Fruit fly (Drosophila melanogaster) whole organism, embryonic: ENCODE results near the gene CG43401.
A peak's percentile ranks its signal among the peaks of the same experiment; 100 is the strongest.

Experiments
- B-H2 ChIP-seq: fragments of 200-800 bp; sonication (Bioruptor generic); optimal IDR thresholded peaks from 2 replicates; lab custom pipeline; 2018; ENCODE audit warnings: missing biosample characterization, mild to moderate bottlenecking, missing genetic modification characterization
- C15 ChIP-seq: fragments of 200-800 bp; sonication (Bioruptor generic); IDR thresholded peaks from 3 replicates; pipeline ENCODE4 v1.3.6; 2022; ENCODE audit warnings: missing biosample characterization, missing genetic modification characterization
- CG10543 ChIP-seq: fragments of 200-800 bp; sonication (Bioruptor generic); optimal IDR thresholded peaks from 3 replicates; lab custom pipeline; 2017; ENCODE audit warnings: missing biosample characterization, mild to moderate bottlenecking, missing genetic modification characterization, moderate library complexity
- CG10959 ChIP-seq: fragments of 200-800 bp; sonication (Bioruptor generic); IDR thresholded peaks from 2 replicates; pipeline ENCODE4 v1.3.6; 2022; ENCODE audit warnings: missing biosample characterization, missing genetic modification characterization
- CG11504 ChIP-seq: fragments of 200-800 bp; sonication (Bioruptor generic); optimal IDR thresholded peaks from 3 replicates; lab custom pipeline; 2019; ENCODE audit warnings: missing biosample characterization, mild to moderate bottlenecking, missing genetic modification characterization, moderate library complexity
- CG11696 ChIP-seq: fragments of 200-800 bp; sonication (Bioruptor generic); IDR thresholded peaks from 2 replicates; pipeline ENCODE4 v1.3.6; 2022; ENCODE audit warnings: missing biosample characterization, missing genetic modification characterization
- CG11723 ChIP-seq: fragments of 200-800 bp; sonication (Bioruptor generic); optimal IDR thresholded peaks from 2 replicates; lab custom pipeline; 2017; ENCODE audit warnings: missing biosample characterization, mild to moderate bottlenecking, missing genetic modification characterization
- CG12219 ChIP-seq: fragments of 200-800 bp; sonication (Bioruptor generic); optimal IDR thresholded peaks from 3 replicates; lab custom pipeline; 2018; ENCODE audit warnings: missing biosample characterization, mild to moderate bottlenecking, missing genetic modification characterization
- CG12769 ChIP-seq: fragments of 200-800 bp; sonication (Bioruptor generic); optimal IDR thresholded peaks from 2 replicates; lab custom pipeline; 2019; ENCODE audit warnings: missing biosample characterization, mild to moderate bottlenecking, missing genetic modification characterization, moderate library complexity
- CG13775 ChIP-seq: fragments of 200-800 bp; sonication (Bioruptor generic); optimal IDR thresholded peaks from 3 replicates; lab custom pipeline; 2017; ENCODE audit warnings: missing biosample characterization, mild to moderate bottlenecking, missing genetic modification characterization
- CG14050 ChIP-seq: fragments of 200-800 bp; sonication (Bioruptor generic); IDR thresholded peaks from 3 replicates; pipeline ENCODE4 v1.3.6; 2022; ENCODE audit warnings: missing biosample characterization, missing genetic modification characterization
- CG16813 ChIP-seq: fragments of 200-800 bp; sonication (Bioruptor generic); IDR thresholded peaks from 3 replicates; pipeline ENCODE4 v1.3.6; 2022; ENCODE audit warnings: missing biosample characterization, missing genetic modification characterization; ENCODE audit not compliant: partially characterized antibody
- CG17912 ChIP-seq: fragments of 200-800 bp; sonication (Bioruptor generic); optimal IDR thresholded peaks from 2 replicates; lab custom pipeline; 2018; ENCODE audit warnings: missing biosample characterization, mild to moderate bottlenecking, missing genetic modification characterization
- CG1832 ChIP-seq: fragments of 200-800 bp; sonication (Bioruptor generic); optimal IDR thresholded peaks from 2 replicates; lab custom pipeline; 2017; ENCODE audit warnings: missing biosample characterization, mild to moderate bottlenecking, missing genetic modification characterization, inconsistent platforms
- CG18599 ChIP-seq: fragments of 200-800 bp; sonication (Bioruptor generic); optimal IDR thresholded peaks from 3 replicates; lab custom pipeline; 2017; ENCODE audit warnings: missing biosample characterization, missing genetic modification characterization, mild to moderate bottlenecking, moderate library complexity, missing genetic modification reagents
- CG2202 ChIP-seq: fragments of 200-800 bp; sonication (Bioruptor generic); optimal IDR thresholded peaks from 2 replicates; lab custom pipeline; 2018; ENCODE audit warnings: missing biosample characterization, mild to moderate bottlenecking, missing genetic modification characterization
- CG3838 ChIP-seq: fragments of 200-800 bp; sonication (Bioruptor generic); optimal IDR thresholded peaks from 3 replicates; lab custom pipeline; 2016; ENCODE audit warnings: missing biosample characterization, missing genetic modification characterization
- CG43689 ChIP-seq: fragments of 200-800 bp; sonication (Bioruptor generic); IDR thresholded peaks from 2 replicates; pipeline ENCODE4 v1.3.6; 2022; ENCODE audit warnings: missing biosample characterization, missing genetic modification characterization
- CG7271 ChIP-seq: fragments of 200-800 bp; sonication (Bioruptor generic); optimal IDR thresholded peaks from 2 replicates; lab custom pipeline; 2018; ENCODE audit warnings: missing biosample characterization, mild to moderate bottlenecking, missing genetic modification characterization, moderate library complexity
- CG7745 ChIP-seq: fragments of 200-800 bp; sonication (Bioruptor generic); optimal IDR thresholded peaks from 2 replicates; lab custom pipeline; 2018; ENCODE audit warnings: missing biosample characterization, mild to moderate bottlenecking, missing genetic modification characterization, moderate library complexity
- CG8388 ChIP-seq: fragments of 200-800 bp; sonication (Bioruptor generic); optimal IDR thresholded peaks from 2 replicates; lab custom pipeline; 2019; ENCODE audit warnings: missing biosample characterization, mild to moderate bottlenecking, missing genetic modification characterization, moderate library complexity
- Dek ChIP-seq: fragments of 200-800 bp; sonication (Bioruptor generic); optimal IDR thresholded peaks from 3 replicates; lab custom pipeline; 2019; ENCODE audit warnings: missing biosample characterization, mild to moderate bottlenecking, missing genetic modification characterization, moderate library complexity
- Dip3 ChIP-seq: fragments of 200-800 bp; sonication (Bioruptor generic); optimal IDR thresholded peaks from 3 replicates; lab custom pipeline; 2016; ENCODE audit warnings: missing biosample characterization, missing genetic modification characterization
- Dll ChIP-seq: fragments of 200-800 bp; sonication (Bioruptor generic); IDR thresholded peaks from 4 replicates; pipeline ENCODE4 v1.3.6; 2022; ENCODE audit warnings: missing biosample characterization, missing genetic modification characterization; ENCODE audit not compliant: partially characterized antibody
- GATAe ChIP-seq: fragments of 200-800 bp; sonication (Bioruptor generic); conservative IDR thresholded peaks from 2 replicates; pipeline ENCODE4 v1.3.6; 2022; ENCODE audit warnings: missing biosample characterization, missing genetic modification characterization
- HLH3B ChIP-seq: fragments of 200-800 bp; sonication (Bioruptor generic); IDR thresholded peaks from 2 replicates; pipeline ENCODE4 v1.3.6; 2022; ENCODE audit warnings: missing biosample characterization, missing genetic modification characterization
- Hr39 ChIP-seq: fragments of >200 bp; optimal IDR thresholded peaks from 2 replicates; lab custom pipeline; 2017
- Hr51 ChIP-seq, 2 experiments: fragments of 200-800 bp; sonication (Bioruptor generic); optimal IDR thresholded peaks; 2 replicates in 1 of 2; 3 replicates in 1 of 2; lab custom pipeline; 2016 to 2018; ENCODE audit warnings: missing biosample characterization in 2 of 2, missing genetic modification characterization in 2 of 2, mild to moderate bottlenecking in 1 of 2, moderate library complexity in 1 of 2
- Meics ChIP-seq: fragments of 200-800 bp; sonication (Bioruptor generic); optimal IDR thresholded peaks from 2 replicates; lab custom pipeline; 2017; ENCODE audit warnings: missing biosample characterization, mild to moderate bottlenecking, missing genetic modification characterization
- Opbp ChIP-seq: fragments of 200-800 bp; sonication (Bioruptor generic); IDR thresholded peaks from 3 replicates; pipeline ENCODE4 v1.3.6; 2022; ENCODE audit warnings: missing biosample characterization, missing genetic modification characterization; ENCODE audit not compliant: partially characterized antibody
- Pdp1 ChIP-seq, 2 experiments: fragments of 200-800 bp; sonication (Bioruptor generic); optimal IDR thresholded peaks; 3 replicates each; lab custom pipeline; 2016; ENCODE audit warnings: missing biosample characterization in 2 of 2, missing genetic modification characterization in 2 of 2, mild to moderate bottlenecking in 1 of 2, moderate library complexity in 1 of 2
- Ptx1 ChIP-seq: fragments of 200-800 bp; sonication (Bioruptor generic); IDR thresholded peaks from 2 replicates; pipeline ENCODE4 v1.3.6; 2022; ENCODE audit warnings: missing biosample characterization, missing genetic modification characterization
- Scr ChIP-seq: fragments of 200-800 bp; sonication (Bioruptor generic); IDR thresholded peaks from 2 replicates; pipeline ENCODE4 v1.3.6; 2022; ENCODE audit warnings: missing biosample characterization, missing genetic modification characterization; ENCODE audit not compliant: partially characterized antibody
- TFAM ChIP-seq: fragments of 200-800 bp; sonication (Bioruptor generic); optimal IDR thresholded peaks from 2 replicates; lab custom pipeline; 2017; ENCODE audit warnings: missing biosample characterization, missing genetic modification characterization, inconsistent platforms
- aop ChIP-seq: fragments of 200-800 bp; sonication (Bioruptor generic); IDR thresholded peaks from 2 replicates; pipeline ENCODE4 v1.3.6; 2022; ENCODE audit warnings: missing biosample characterization, missing genetic modification characterization
- az2 ChIP-seq: fragments of 200-800 bp; sonication (Bioruptor generic); optimal IDR thresholded peaks from 3 replicates; lab custom pipeline; 2016; ENCODE audit warnings: missing biosample characterization, missing genetic modification characterization
- bcd ChIP-seq: fragments of 200-800 bp; sonication (Bioruptor generic); optimal IDR thresholded peaks from 2 replicates; lab custom pipeline; 2017; ENCODE audit warnings: missing biosample characterization, mild to moderate bottlenecking, missing genetic modification characterization
- cg ChIP-seq: fragments of 200-800 bp; sonication (Bioruptor generic); optimal IDR thresholded peaks from 3 replicates; lab custom pipeline; 2019; ENCODE audit warnings: missing biosample characterization, mild to moderate bottlenecking, missing genetic modification characterization, moderate library complexity
- crol ChIP-seq: fragments of 200-800 bp; sonication (Bioruptor generic); IDR thresholded peaks from 2 replicates; pipeline ENCODE4 v1.3.6; 2022; ENCODE audit warnings: missing biosample characterization, missing genetic modification characterization
- disco-r ChIP-seq: fragments of 200-800 bp; sonication (Bioruptor generic); optimal IDR thresholded peaks from 2 replicates; lab custom pipeline; 2016; ENCODE audit warnings: missing biosample characterization, missing genetic modification characterization
- esg ChIP-seq: fragments of 200-800 bp; sonication (Bioruptor generic); conservative IDR thresholded peaks from 2 replicates; pipeline ENCODE4 v1.3.6; 2022; ENCODE audit warnings: missing biosample characterization, missing genetic modification characterization
- gro ChIP-seq: fragments of 200-800 bp; sonication (Bioruptor generic); optimal IDR thresholded peaks from 2 replicates; lab custom pipeline; 2016; ENCODE audit warnings: missing biosample characterization, missing genetic modification characterization
- gsb ChIP-seq: fragments of 200-800 bp; sonication (Bioruptor generic); IDR thresholded peaks from 2 replicates; pipeline ENCODE4 v1.3.6; 2022; ENCODE audit warnings: missing biosample characterization, missing genetic modification characterization
- h ChIP-seq: fragments of >200 bp; optimal IDR thresholded peaks from 2 replicates; lab custom pipeline; 2017
- jumu ChIP-seq: fragments of 200-800 bp; sonication (Bioruptor generic); optimal IDR thresholded peaks from 3 replicates; lab custom pipeline; 2016; ENCODE audit warnings: missing biosample characterization, missing genetic modification characterization
- pnt ChIP-seq: fragments of 200-800 bp; sonication (Bioruptor generic); optimal IDR thresholded peaks from 3 replicates; lab custom pipeline; 2016; ENCODE audit warnings: missing biosample characterization, missing genetic modification characterization
- rib ChIP-seq: fragments of 200-800 bp; sonication (Bioruptor generic); IDR thresholded peaks from 2 replicates; pipeline ENCODE4 v1.3.6; 2022; ENCODE audit warnings: missing biosample characterization, missing genetic modification characterization
- salm ChIP-seq: fragments of 200-800 bp; sonication (Bioruptor generic); optimal IDR thresholded peaks from 2 replicates; lab custom pipeline; 2018; ENCODE audit warnings: missing biosample characterization, mild to moderate bottlenecking, missing genetic modification characterization
- sug ChIP-seq: fragments of 200-800 bp; optimal IDR thresholded peaks from 2 replicates; lab custom pipeline; 2019; ENCODE audit warnings: missing biosample characterization, mild to moderate bottlenecking, missing genetic modification characterization, moderate library complexity
- trem ChIP-seq: fragments of 200-800 bp; optimal IDR thresholded peaks from 3 replicates; lab custom pipeline; 2019; ENCODE audit warnings: missing biosample characterization, mild to moderate bottlenecking, missing genetic modification characterization, moderate library complexity
- unpg ChIP-seq: fragments of 200-800 bp; sonication (Bioruptor generic); optimal IDR thresholded peaks from 3 replicates; lab custom pipeline; 2018; ENCODE audit warnings: missing biosample characterization, mild to moderate bottlenecking, missing genetic modification characterization, moderate library complexity

The CG43401 gene

DNA sequence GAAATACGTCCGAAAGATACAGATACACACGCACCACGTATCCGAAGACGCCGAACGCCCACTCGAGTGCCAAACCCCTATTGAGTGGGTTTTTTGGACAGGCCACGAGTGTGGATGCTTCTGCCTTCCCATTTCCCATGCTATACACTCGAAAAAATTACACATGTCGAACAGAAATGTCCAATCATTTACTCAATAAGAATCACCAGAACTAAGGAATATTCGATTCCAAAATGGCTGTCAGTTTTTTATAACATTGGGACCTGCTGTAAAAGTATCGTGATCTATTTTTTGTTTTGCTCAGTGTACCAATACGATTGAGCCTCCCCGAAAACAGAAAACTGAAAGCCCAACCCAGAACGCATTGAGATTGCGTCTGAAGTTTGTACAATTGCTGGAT lies 5.5 kb upstream of the CG43401 start (continued):
- TF ChIP-seq Opbp (GFP tag; lab: Robert Waterston, UW) (no peak), az2 (GFP tag; lab: Kevin White, UChicago) (peak; percentile 89), salm (tag; lab: Kevin White, UChicago) (peak; percentile 46), Scr (GFP tag; lab: Robert Waterston, UW) (no peak), Dip3 (peak; percentile 33), Dek (tag; lab: Kevin White, UChicago) (peak; percentile 39), Dll (GFP tag; lab: Robert Waterston, UW) (no peak), CG11696 (peak; percentile 42; the same call in 1 of the 2 replicates), esg (GFP tag; lab: Robert Waterston, UW) (peak; percentile 69), CG2202 (tag; lab: Kevin White, UChicago) (peak; percentile 73), CG8388 (GFP tag; lab: Kevin White, UChicago) (peak; percentile 82), Meics (GFP tag; lab: Kevin White, UChicago) (peak; percentile 49), Hr51 (GFP tag; optimal IDR thresholded peaks at IDR 0.05; lab: Kevin White, UChicago) (peak; percentile 66 to 77), CG43689 (GFP tag; lab: Robert Waterston, UW) (no peak), aop (GFP tag; lab: Robert Waterston, UW) (no peak), CG12219 (peak; percentile 77), Pdp1 (GFP tag; optimal IDR thresholded peaks at IDR 0.05; lab: Kevin White, UChicago) (peak; percentile 81 to 83), CG7745 (no peak), CG10543 (GFP tag; lab: Kevin White, UChicago) (no peak), gro (GFP tag; lab: Kevin White, UChicago) (peak; percentile 33), bcd (GFP tag; lab: Kevin White, UChicago) (peak; percentile 73), CG17912 (no peak), CG11504 (tag; lab: Kevin White, UChicago) (peak; percentile 87), unpg (GFP tag; lab: Kevin White, UChicago) (peak; percentile 91), Ptx1 (GFP tag; lab: Robert Waterston, UW) (peak; percentile 78), CG7271 (peak; percentile 63), CG10959 (GFP tag; lab: Robert Waterston, UW) (peak; percentile 69), cg (GFP tag; lab: Kevin White, UChicago) (no peak), rib (no peak), CG16813 (no peak), jumu (GFP tag; lab: Kevin White, UChicago) (peak; percentile 80), crol (no peak), B-H2 (GFP tag; lab: Kevin White, UChicago) (no peak), trem (tag; lab: Kevin White, UChicago) (peak; percentile 84), CG1832 (GFP tag; lab: Kevin White, UChicago) (no peak), CG13775 (GFP tag; lab: Kevin White, UChicago) (peak; percentile 72), disco-r (GFP tag; lab: Kevin White, UChicago) (peak; percentile 62), Hr39 (lab: Kevin White, UChicago) (no peak), CG14050 (GFP tag; lab: Robert Waterston, UW) (peak; percentile 43; the same call in 2 of the 3 replicates), gsb (no peak), CG12769 (tag; lab: Kevin White, UChicago) (peak; percentile 66), TFAM (GFP tag; lab: Kevin White, UChicago) (peak; percentile 45), pnt (GFP tag; lab: Kevin White, UChicago) (peak; percentile 86), CG11723 (GFP tag; lab: Kevin White, UChicago) (peak; percentile 59), GATAe (GFP tag; lab: Robert Waterston, UW) (no peak), h (lab: Kevin White, UChicago) (no peak), C15 (GFP tag; lab: Robert Waterston, UW) (no peak), CG3838 (GFP tag; lab: Kevin White, UChicago) (no peak), HLH3B (peak; percentile 65), sug (no peak), CG18599 (GFP tag; lab: Kevin White, UChicago) (peak; percentile 64)
